Worm (Caenorhabditis elegans): ENCODE results near the gene Y43F8B.15.

The Y43F8B.15 gene

DNA sequence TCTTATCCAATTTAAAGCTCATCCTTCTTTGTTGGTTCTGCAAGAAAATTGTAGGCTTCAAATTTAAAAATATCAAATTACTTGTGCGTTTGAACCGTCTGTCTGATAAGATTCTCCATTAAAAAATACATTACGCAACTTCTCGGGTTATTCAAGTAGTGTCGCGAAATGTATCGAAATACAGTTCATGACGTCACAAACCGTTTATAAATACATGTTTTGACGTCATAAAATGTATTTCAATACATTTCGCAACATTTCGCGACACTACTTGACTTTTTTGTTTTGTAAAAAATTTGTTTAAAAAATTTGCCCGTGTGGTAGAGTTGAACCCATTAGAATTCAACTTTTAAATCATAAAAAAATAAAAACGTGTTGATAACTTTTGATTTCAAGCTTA is 18.3 kb downstream of the Y43F8B.15 start:
- no peak for TF ChIP-seq peb-1 (tag; optimal IDR thresholded peaks at IDR 0.05)
- TF ChIP-seq snpc-4 (tag; optimal IDR thresholded peaks at IDR 0.05), result no peak
- no peak for TF ChIP-seq lsy-2 (tag; optimal IDR thresholded peaks at IDR 0.05)
- no peak for TF ChIP-seq lin-11 (tag; optimal IDR thresholded peaks at IDR 0.05)
- TF ChIP-seq elt-3 (tag; optimal IDR thresholded peaks at IDR 0.05), result no peak
- TF ChIP-seq nhr-23 (tag; optimal IDR thresholded peaks at IDR 0.05), result no peak
- no peak for TF ChIP-seq alr-1 (tag; optimal IDR thresholded peaks at IDR 0.05)
- TF ChIP-seq fos-1 (tag; optimal IDR thresholded peaks at IDR 0.05), result no peak
- no peak for TF ChIP-seq ztf-1 (GFP tag; conservative IDR thresholded peaks at IDR 0.05)
- TF ChIP-seq F13H6.1 (tag; optimal IDR thresholded peaks at IDR 0.05), result no peak

DNA sequence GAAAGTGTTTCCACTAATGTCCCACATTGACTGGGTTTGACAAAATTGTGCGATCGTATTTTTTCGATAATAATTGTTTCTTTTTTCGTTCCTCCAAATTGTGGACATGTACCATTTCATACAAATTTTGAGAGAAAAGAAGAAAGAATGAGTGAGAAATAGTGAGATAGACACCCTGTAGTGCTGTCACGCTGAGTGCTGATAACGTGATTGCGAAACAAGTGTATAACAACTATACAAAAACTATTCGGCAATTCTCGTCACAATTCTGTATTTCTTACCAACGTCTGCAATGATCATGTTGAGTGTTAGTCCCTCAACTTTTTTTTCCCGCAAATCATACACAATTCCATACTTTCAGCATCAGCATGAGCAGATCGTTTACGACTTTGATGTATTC is 25.6 kb downstream of the Y43F8B.15 start, which contains the start of gene C25F9.14:
C25F9.14 (plus strand) TSS at position 178 of the 400 bp plus-strand sequence.
- TF ChIP-seq snpc-4 (tag; optimal IDR thresholded peaks at IDR 0.05) (no peak), fos-1 (tag; optimal IDR thresholded peaks at IDR 0.05) (peak; percentile 49), mab-5 (tag; optimal IDR thresholded peaks at IDR 0.05) (no peak)

DNA sequence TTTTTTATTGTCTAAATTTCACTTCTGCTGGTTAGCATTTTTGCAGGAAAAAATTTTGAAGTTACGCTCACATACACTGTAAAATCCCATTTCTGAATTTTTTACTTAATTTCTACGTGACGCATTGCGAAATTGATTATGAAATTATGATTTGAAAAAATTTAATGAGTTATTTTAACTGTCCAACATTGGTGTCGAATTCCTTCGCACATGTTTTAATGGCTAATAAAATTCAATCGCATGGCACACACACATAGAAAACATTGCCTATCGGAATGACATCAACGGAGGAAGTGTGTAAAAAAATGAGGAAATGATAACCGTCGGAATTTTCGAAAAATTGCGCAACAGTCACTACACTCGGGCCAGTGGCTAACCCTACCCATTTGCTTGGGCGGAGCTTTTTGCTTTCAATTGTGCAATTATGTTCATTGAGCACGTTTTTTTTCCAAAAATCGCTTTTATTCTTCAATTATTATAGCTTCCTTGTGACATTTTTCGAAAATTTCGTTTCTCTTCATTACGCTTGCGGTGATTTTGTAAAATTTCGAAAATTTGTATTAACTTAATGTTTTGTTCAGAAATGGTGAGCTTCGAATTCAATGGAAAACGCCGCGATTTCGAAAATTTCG is 28.0 kb downstream of the Y43F8B.15 start, which contains the start of gene C25F9.16:
C25F9.16 (plus strand) TSS at position 582 of the 632 bp plus-strand sequence.
- TF ChIP-seq nhr-23 (tag; optimal IDR thresholded peaks at IDR 0.05) (no peak), skn-1 (tag; optimal IDR thresholded peaks at IDR 0.05) (no peak), lsy-2 (tag; optimal IDR thresholded peaks at IDR 0.05) (no peak), elt-3 (tag; optimal IDR thresholded peaks at IDR 0.05) (no peak), fos-1 (tag; optimal IDR thresholded peaks at IDR 0.05) (peak; percentile 10)

DNA sequence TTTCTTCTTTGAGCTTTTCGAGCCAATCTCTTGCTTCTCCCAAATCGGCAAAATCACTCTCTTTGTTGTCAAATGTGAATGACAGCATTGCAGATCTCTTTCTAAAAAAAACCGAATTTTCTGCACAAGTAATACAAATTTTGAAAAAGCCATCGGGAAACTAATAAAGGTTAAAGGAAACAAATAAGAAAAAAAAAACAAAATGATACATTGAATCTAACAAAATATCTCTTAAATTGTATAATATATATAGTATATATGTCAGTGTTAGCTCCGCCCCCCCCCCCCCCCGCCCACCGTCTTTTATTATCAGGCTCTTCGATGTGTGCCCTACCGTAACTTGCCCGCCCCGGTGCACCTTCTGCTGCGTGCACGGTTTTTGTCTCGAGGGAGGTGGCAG is 28.9 kb downstream of the Y43F8B.15 start, which contains the start of gene C25F9.11:
C25F9.11 (minus strand) TSS at position 101 of the 400 bp plus-strand sequence.
- TF ChIP-seq blmp-1 (tag; optimal IDR thresholded peaks at IDR 0.05; ENCODE audit: insufficient read depth), result no peak
- no peak for TF ChIP-seq nhr-237 (tag; optimal IDR thresholded peaks at IDR 0.05)
- TF ChIP-seq zag-1 (tag; optimal IDR thresholded peaks at IDR 0.05), result no peak
- no peak for TF ChIP-seq lin-11 (tag; optimal IDR thresholded peaks at IDR 0.05)

ce11 chrV:19432030-19432429 is 29.9 kb downstream of the Y43F8B.15 start:
- TF ChIP-seq lin-11 (tag; optimal IDR thresholded peaks at IDR 0.05) (no peak), nhr-129 (tag; optimal IDR thresholded peaks at IDR 0.05) (peak; percentile 25), ama-1 (optimal IDR thresholded peaks at IDR 0.05) (no peak), sem-4 (tag; optimal IDR thresholded peaks at IDR 0.05) (no peak), fos-1 (tag; optimal IDR thresholded peaks at IDR 0.05) (no peak)

DNA sequence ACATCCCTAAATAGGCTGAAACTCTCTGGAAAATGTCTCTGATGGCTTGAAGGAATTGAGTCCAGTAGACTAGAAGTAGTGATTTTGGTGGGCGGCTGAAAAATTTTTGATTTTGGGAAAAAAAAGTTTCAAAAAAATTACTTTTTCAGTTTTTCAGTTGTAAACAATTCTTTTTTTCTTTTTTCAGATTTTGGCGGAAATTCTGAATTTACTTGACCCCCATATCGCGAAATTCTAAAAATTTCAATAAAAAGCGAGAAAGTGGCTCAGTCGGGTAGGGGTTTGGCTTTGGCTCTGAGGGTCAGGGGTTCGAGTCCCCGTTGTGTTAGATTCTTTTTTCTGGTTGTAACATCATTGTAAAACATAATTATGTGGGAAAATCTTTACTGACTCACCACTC is 30.9 kb downstream of the Y43F8B.15 start, which contains the start of gene srw-85:
srw-85 (minus strand) TSS at position 101 of the 400 bp plus-strand sequence.
- TF ChIP-seq nhr-129 (tag; optimal IDR thresholded peaks at IDR 0.05) (no peak), lin-11 (tag; optimal IDR thresholded peaks at IDR 0.05) (no peak), nhr-11 (tag; optimal IDR thresholded peaks at IDR 0.05) (no peak), sma-3 (GFP tag; optimal IDR thresholded peaks at IDR 0.05) (no peak), egl-27 (tag; optimal IDR thresholded peaks at IDR 0.05) (no peak), zag-1 (tag; optimal IDR thresholded peaks at IDR 0.05) (no peak), nhr-12 (tag; optimal IDR thresholded peaks at IDR 0.05) (no peak), C34F6.9 (tag; optimal IDR thresholded peaks at IDR 0.05) (no peak), aly-2 (tag; optimal IDR thresholded peaks at IDR 0.05) (no peak), skn-1 (tag; optimal IDR thresholded peaks at IDR 0.05) (no peak), unc-39 (tag; optimal IDR thresholded peaks at IDR 0.05) (no peak), dmd-4 (tag; optimal IDR thresholded peaks at IDR 0.05) (no peak), blmp-1 (tag; optimal IDR thresholded peaks at IDR 0.05; ENCODE audit: insufficient read depth) (no peak), nhr-77 (tag; optimal IDR thresholded peaks at IDR 0.05) (no peak), Y55F3AM.14 (GFP tag; optimal IDR thresholded peaks at IDR 0.05) (no peak), peb-1 (tag; optimal IDR thresholded peaks at IDR 0.05) (no peak)

- TF ChIP-seq unc-55 (GFP tag; optimal IDR thresholded peaks at IDR 0.05) (no peak), Y55F3AM.14 (GFP tag; optimal IDR thresholded peaks at IDR 0.05) (peak; percentile 5)
Measured at ce11 chrV:19430351-19430913, 31.5 kb downstream of the Y43F8B.15 start.

Measured in whole organism, L2 larva.